Fruit fly (Drosophila melanogaster): ENCODE measurements around the gene CG3999.

CG3999 gene

DNA sequence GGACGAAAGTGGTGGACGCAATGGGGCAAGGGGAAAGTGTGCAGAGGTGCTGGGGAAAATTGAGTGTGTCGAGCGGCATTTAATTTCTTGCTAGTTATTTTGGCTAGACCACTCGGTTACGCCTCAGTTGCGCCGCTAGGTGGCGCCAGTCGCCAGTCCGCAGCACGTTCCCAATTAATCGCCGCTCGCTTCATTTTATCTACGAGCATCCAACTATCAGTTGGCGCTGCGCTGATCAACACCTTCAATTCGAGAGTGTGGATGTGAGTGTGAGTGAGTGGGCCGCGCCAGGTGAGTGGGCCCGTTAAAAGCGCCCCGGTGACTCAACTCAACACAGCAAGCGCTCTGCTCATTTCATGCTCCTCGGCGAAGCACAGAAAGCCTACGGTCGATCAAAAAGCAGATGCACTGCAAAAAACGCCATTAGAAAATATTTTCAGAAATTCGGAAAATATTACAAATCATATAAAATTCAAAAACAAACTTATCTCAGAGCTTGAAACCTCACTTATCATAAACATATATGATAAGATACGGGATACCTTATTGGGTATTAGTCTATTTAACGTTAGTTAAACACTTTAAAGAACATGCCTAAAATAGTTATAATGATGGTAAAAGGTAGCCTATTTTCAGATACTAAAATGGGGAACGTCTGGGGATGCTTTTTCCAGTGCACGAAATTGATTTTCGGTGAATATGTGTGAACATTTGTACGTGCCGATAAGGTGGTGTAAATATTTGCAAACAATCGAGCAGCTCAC is 17.0 kb downstream of the CG3999 start:
- TF ChIP-seq CG9948 (tag; optimal IDR thresholded peaks at IDR 0.05) (peak; percentile 68), Ets98B (GFP tag; IDR thresholded peaks at IDR 0.05) (peak; percentile 74), CG8159 (tag; optimal IDR thresholded peaks at IDR 0.05) (peak; percentile 65), CG17806 (tag; optimal IDR thresholded peaks at IDR 0.05) (peak; percentile 64), CG15710 (tag; optimal IDR thresholded peaks at IDR 0.05) (peak; percentile 65), gl (tag; optimal IDR thresholded peaks at IDR 0.05) (no peak), CG12605 (GFP tag; IDR thresholded peaks at IDR 0.05) (peak; percentile 68), CG14655 (GFP tag; optimal IDR thresholded peaks at IDR 0.05) (peak; percentile 74), rn (GFP tag; IDR thresholded peaks at IDR 0.05) (no peak), fd96Ca (GFP tag; IDR thresholded peaks at IDR 0.05) (no peak), CG10348 (GFP tag; IDR thresholded peaks at IDR 0.05) (peak; percentile 35; the same call in 1 of the 2 replicates), CG13204 (GFP tag; optimal IDR thresholded peaks at IDR 0.05) (no peak), Pif1B (GFP tag; optimal IDR thresholded peaks at IDR 0.05) (peak; percentile 38), CG32121 (GFP tag; IDR thresholded peaks at IDR 0.05) (peak; percentile 79), CG8301 (tag; optimal IDR thresholded peaks at IDR 0.05) (peak; percentile 83), CG34367 (tag; optimal IDR thresholded peaks at IDR 0.05) (peak; percentile 31), Pif1A (GFP tag; optimal IDR thresholded peaks at IDR 0.05) (peak; percentile 79), CG4496 (GFP tag; IDR thresholded peaks at IDR 0.05) (peak; percentile 71), Snoo (tag; optimal IDR thresholded peaks at IDR 0.05) (peak; percentile 91)

- peak; percentile 27 for TF ChIP-seq CG34367 (tag; optimal IDR thresholded peaks at IDR 0.05)
- TF ChIP-seq Ets98B (GFP tag; IDR thresholded peaks at IDR 0.05) = peak; percentile 83
- TF ChIP-seq CG17806 (tag; optimal IDR thresholded peaks at IDR 0.05) = peak; percentile 66
- peak; percentile 46 for TF ChIP-seq CG14655 (GFP tag; optimal IDR thresholded peaks at IDR 0.05)
- no peak for TF ChIP-seq CG13204 (GFP tag; optimal IDR thresholded peaks at IDR 0.05)
- peak; percentile 17 for TF ChIP-seq CG9948 (tag; optimal IDR thresholded peaks at IDR 0.05)
- TF ChIP-seq CG32121 (GFP tag; IDR thresholded peaks at IDR 0.05) = peak; percentile 86
- no peak for TF ChIP-seq D1 (tag; optimal IDR thresholded peaks at IDR 0.05)
- peak; percentile 90 for TF ChIP-seq CG4496 (GFP tag; IDR thresholded peaks at IDR 0.05)
- peak; percentile 72 for TF ChIP-seq CG12605 (GFP tag; IDR thresholded peaks at IDR 0.05)
- TF ChIP-seq rn (GFP tag; IDR thresholded peaks at IDR 0.05) = peak; percentile 81
- TF ChIP-seq CG8301 (tag; optimal IDR thresholded peaks at IDR 0.05) = peak; percentile 53
- peak; percentile 82 for TF ChIP-seq Snoo (tag; optimal IDR thresholded peaks at IDR 0.05)
- TF ChIP-seq fd96Ca (GFP tag; IDR thresholded peaks at IDR 0.05) = peak; percentile 90
- TF ChIP-seq CG10348 (GFP tag; IDR thresholded peaks at IDR 0.05) = 0 out of 2 replicates have a peak, but pooled peaks have one; percentile 27
- peak; percentile 70 for TF ChIP-seq Pif1A (GFP tag; optimal IDR thresholded peaks at IDR 0.05)
- peak; percentile 56 for TF ChIP-seq CG15710 (tag; optimal IDR thresholded peaks at IDR 0.05)
- peak; percentile 49 for TF ChIP-seq CG8159 (tag; optimal IDR thresholded peaks at IDR 0.05)
- TF ChIP-seq Pif1B (GFP tag; optimal IDR thresholded peaks at IDR 0.05) = peak; percentile 45
- no peak for TF ChIP-seq gl (tag; optimal IDR thresholded peaks at IDR 0.05)
- TF ChIP-seq EcR (GFP tag; optimal IDR thresholded peaks at IDR 0.05) = no peak
Observed at dm6 chr3R:10268865-10269442, 17.6 kb downstream of the CG3999 start.

- TF ChIP-seq fd96Ca (GFP tag; IDR thresholded peaks at IDR 0.05) (no peak), CG34367 (tag; optimal IDR thresholded peaks at IDR 0.05) (peak; percentile 9), rn (GFP tag; IDR thresholded peaks at IDR 0.05) (no peak), gl (tag; optimal IDR thresholded peaks at IDR 0.05) (no peak), Pif1A (GFP tag; optimal IDR thresholded peaks at IDR 0.05) (peak; percentile 6), CG4496 (GFP tag; IDR thresholded peaks at IDR 0.05) (peak; percentile 17; the same call in 1 of the 3 replicates), CG17806 (tag; optimal IDR thresholded peaks at IDR 0.05) (peak; percentile 51), CG32121 (GFP tag; IDR thresholded peaks at IDR 0.05) (peak; percentile 9; the same call in 1 of the 2 replicates), CG13204 (GFP tag; optimal IDR thresholded peaks at IDR 0.05) (no peak), CG12605 (GFP tag; IDR thresholded peaks at IDR 0.05) (no peak), Ets98B (GFP tag; IDR thresholded peaks at IDR 0.05) (no peak), CG9948 (tag; optimal IDR thresholded peaks at IDR 0.05) (peak; percentile 23), CG15710 (tag; optimal IDR thresholded peaks at IDR 0.05) (peak; percentile 46), CG8301 (tag; optimal IDR thresholded peaks at IDR 0.05) (no peak), D1 (tag; optimal IDR thresholded peaks at IDR 0.05) (no peak), CG8159 (tag; optimal IDR thresholded peaks at IDR 0.05) (peak; percentile 56), EcR (GFP tag; optimal IDR thresholded peaks at IDR 0.05) (no peak), CG10348 (GFP tag; IDR thresholded peaks at IDR 0.05) (no peak), Pif1B (GFP tag; optimal IDR thresholded peaks at IDR 0.05) (no peak), Snoo (tag; optimal IDR thresholded peaks at IDR 0.05) (no peak), CG14655 (GFP tag; optimal IDR thresholded peaks at IDR 0.05) (peak; percentile 34)
Observed at dm6 chr3R:10269921-10270431, 18.7 kb downstream of the CG3999 start.

dm6 chr3R:10272695-10273094 is 21.4 kb downstream of the CG3999 start:
- no peak for TF ChIP-seq EcR (GFP tag; optimal IDR thresholded peaks at IDR 0.05)
- peak; percentile 58; the same call in 1 of the 3 replicates for TF ChIP-seq fd96Ca (GFP tag; IDR thresholded peaks at IDR 0.05)
- peak; percentile 63; the same call in 1 of the 3 replicates for TF ChIP-seq CG4496 (GFP tag; IDR thresholded peaks at IDR 0.05)
- TF ChIP-seq CG13204 (GFP tag; optimal IDR thresholded peaks at IDR 0.05) = no peak
- peak; percentile 74 for TF ChIP-seq CG32121 (GFP tag; IDR thresholded peaks at IDR 0.05)
- TF ChIP-seq CG8301 (tag; optimal IDR thresholded peaks at IDR 0.05) = peak; percentile 19
- TF ChIP-seq Ets98B (GFP tag; IDR thresholded peaks at IDR 0.05) = peak; percentile 46; the same call in 1 of the 2 replicates

DNA sequence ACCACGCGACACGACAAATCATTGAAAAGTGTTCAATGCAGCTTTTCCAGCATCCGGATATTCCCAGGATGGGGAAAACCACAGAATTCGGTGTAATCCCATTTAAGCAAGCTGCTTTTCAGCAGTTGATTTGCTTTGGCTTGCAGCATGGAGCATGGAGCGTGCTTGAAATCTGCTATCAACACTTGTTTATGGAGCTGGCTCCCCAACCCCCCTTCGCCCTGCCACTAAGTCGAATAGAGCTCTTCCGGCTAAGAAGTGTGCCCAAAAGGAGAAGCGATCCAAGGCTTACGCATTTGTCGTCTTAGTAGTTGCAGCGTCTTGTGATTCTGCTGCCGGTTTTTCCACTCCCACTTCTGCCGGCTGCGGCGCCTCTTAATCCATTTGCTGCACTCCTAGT is 23.0 kb downstream of the CG3999 start:
- TF ChIP-seq Snoo (tag; optimal IDR thresholded peaks at IDR 0.05) (no peak), CG12605 (GFP tag; IDR thresholded peaks at IDR 0.05) (no peak), Pif1B (GFP tag; optimal IDR thresholded peaks at IDR 0.05) (no peak), CG9948 (tag; optimal IDR thresholded peaks at IDR 0.05) (no peak), Pif1A (GFP tag; optimal IDR thresholded peaks at IDR 0.05) (no peak), CG10348 (GFP tag; IDR thresholded peaks at IDR 0.05) (no peak), CG15710 (tag; optimal IDR thresholded peaks at IDR 0.05) (no peak), CG34367 (tag; optimal IDR thresholded peaks at IDR 0.05) (no peak), CG4496 (GFP tag; IDR thresholded peaks at IDR 0.05) (no peak)
